Worm (Caenorhabditis elegans) whole organism, mixed stage, embryonic: Measurements from ENCODE around the gene F23H12.7.

Experiments
- M03D4.4 ChIP-seq: sonication (generic microtip); optimal IDR thresholded peaks from 2 replicates; lab custom pipeline; 2017; ENCODE audit warnings: mild to moderate bottlenecking, missing genetic modification characterization, missing compliant biosample characterization
- bed-3 ChIP-seq: fragments of 200-800 bp; sonication (Bioruptor generic); optimal IDR thresholded peaks from 3 replicates; lab custom pipeline; 2018; ENCODE audit warnings: mild to moderate bottlenecking, missing genetic modification characterization, moderate library complexity, missing compliant biosample characterization
- blmp-1 ChIP-seq: fragments of 150-350 bp; optimal IDR thresholded peaks from 2 replicates; lab custom pipeline; 2014; ENCODE audit warnings: missing biosample characterization, missing genetic modification characterization
- ceh-39 ChIP-seq: fragments of 150-350 bp; optimal IDR thresholded peaks from 2 replicates; lab custom pipeline; 2014; ENCODE audit warnings: missing biosample characterization, missing genetic modification characterization
- ceh-43 ChIP-seq: fragments of 200-800 bp; sonication (Bioruptor generic); optimal IDR thresholded peaks from 2 replicates; lab custom pipeline; 2018; ENCODE audit warnings: mild to moderate bottlenecking, missing genetic modification characterization, moderate library complexity, missing compliant biosample characterization
- ceh-83 ChIP-seq: fragments of 200-800 bp; sonication (Bioruptor generic); optimal IDR thresholded peaks from 2 replicates; lab custom pipeline; 2018; ENCODE audit warnings: mild to moderate bottlenecking, missing genetic modification characterization, missing compliant biosample characterization
- ces-1 ChIP-seq: fragments of 150-350 bp; optimal IDR thresholded peaks from 2 replicates; lab custom pipeline; 2014; ENCODE audit warnings: missing biosample characterization, missing genetic modification reagents, missing genetic modification characterization
- cnd-1 ChIP-seq: fragments of 200-800 bp; sonication (Bioruptor generic); optimal IDR thresholded peaks from 2 replicates; lab custom pipeline; 2018; ENCODE audit warnings: mild to moderate bottlenecking, missing genetic modification characterization, missing compliant biosample characterization
- drap-1 ChIP-seq: fragments of 200-800 bp; sonication (Bioruptor generic); optimal IDR thresholded peaks from 3 replicates; lab custom pipeline; 2018; ENCODE audit warnings: mild to moderate bottlenecking, missing genetic modification characterization, missing compliant biosample characterization
- elt-1 ChIP-seq: sonication (generic microtip); optimal IDR thresholded peaks from 2 replicates; lab custom pipeline; 2017; ENCODE audit warnings: missing genetic modification characterization, mild to moderate bottlenecking, missing compliant biosample characterization, antibody characterized with exemption, moderate library complexity, borderline replicate concordance; ENCODE audit not compliant: insufficient read depth
- elt-3 ChIP-seq: fragments of 150-350 bp; optimal IDR thresholded peaks from 2 replicates; lab custom pipeline; 2014; ENCODE audit warnings: missing biosample characterization, missing genetic modification characterization
- flh-1 ChIP-seq: fragments of 200-800 bp; sonication (Bioruptor generic); optimal IDR thresholded peaks from 2 replicates; lab custom pipeline; 2018; ENCODE audit warnings: mild to moderate bottlenecking, missing genetic modification characterization, moderate library complexity, missing compliant biosample characterization
- ham-2 ChIP-seq: fragments of 200-800 bp; sonication (Bioruptor generic); optimal IDR thresholded peaks from 2 replicates; lab custom pipeline; 2018; ENCODE audit warnings: mild to moderate bottlenecking, missing genetic modification characterization, missing compliant biosample characterization
- hlh-1 ChIP-seq: fragments of 150-350 bp; optimal IDR thresholded peaks from 2 replicates; lab custom pipeline; 2014; ENCODE audit warnings: missing biosample characterization, missing genetic modification reagents, missing genetic modification characterization
- lin-13 ChIP-seq: fragments of 150-350 bp; optimal IDR thresholded peaks from 2 replicates; lab custom pipeline; 2014; ENCODE audit warnings: missing biosample characterization, missing genetic modification characterization
- lin-32 ChIP-seq: fragments of 200-800 bp; sonication (Bioruptor generic); optimal IDR thresholded peaks from 2 replicates; lab custom pipeline; 2018; ENCODE audit warnings: mild to moderate bottlenecking, missing genetic modification characterization, missing compliant biosample characterization
- lsy-2 ChIP-seq: fragments of 150-350 bp; optimal IDR thresholded peaks from 2 replicates; lab custom pipeline; 2014; ENCODE audit warnings: missing biosample characterization, missing genetic modification characterization
- mab-5 ChIP-seq: fragments of 150-350 bp; optimal IDR thresholded peaks from 2 replicates; lab custom pipeline; 2014; ENCODE audit warnings: missing biosample characterization, missing genetic modification characterization
- mep-1 ChIP-seq: fragments of 150-350 bp; optimal IDR thresholded peaks from 2 replicates; lab custom pipeline; 2017; ENCODE audit warnings: missing biosample characterization, missing genetic modification reagents, missing genetic modification characterization, inconsistent platforms
- mls-2 ChIP-seq: sonication (generic microtip); optimal IDR thresholded peaks from 2 replicates; lab custom pipeline; 2016; ENCODE audit warnings: mild to moderate bottlenecking, missing genetic modification characterization, moderate library complexity, missing compliant biosample characterization
- nhr-12 ChIP-seq: fragments of 150-350 bp; optimal IDR thresholded peaks from 2 replicates; lab custom pipeline; 2014; ENCODE audit warnings: missing biosample characterization, missing genetic modification characterization
- nhr-2 ChIP-seq: fragments of 150-350 bp; optimal IDR thresholded peaks from 2 replicates; lab custom pipeline; 2014; ENCODE audit warnings: missing biosample characterization, missing genetic modification characterization
- nhr-237 ChIP-seq: fragments of 150-350 bp; optimal IDR thresholded peaks from 2 replicates; lab custom pipeline; 2014; ENCODE audit warnings: missing biosample characterization, missing genetic modification characterization
- nhr-28 ChIP-seq: fragments of 150-350 bp; optimal IDR thresholded peaks from 2 replicates; lab custom pipeline; 2014; ENCODE audit warnings: missing biosample characterization, missing genetic modification characterization
- nhr-76 ChIP-seq: sonication (generic microtip); optimal IDR thresholded peaks from 2 replicates; lab custom pipeline; 2017; ENCODE audit warnings: missing biosample characterization, missing genetic modification characterization
- pha-4 ChIP-seq: fragments of 150-350 bp; optimal IDR thresholded peaks from 2 replicates; lab custom pipeline; 2018; ENCODE audit warnings: missing biosample characterization, missing genetic modification reagents, missing genetic modification characterization
- sem-2 ChIP-seq: fragments of 200-800 bp; sonication (Bioruptor generic); optimal IDR thresholded peaks from 2 replicates; lab custom pipeline; 2018; ENCODE audit warnings: mild to moderate bottlenecking, missing genetic modification characterization, missing compliant biosample characterization
- snpc-4 ChIP-seq: fragments of 150-350 bp; optimal IDR thresholded peaks from 2 replicates; lab custom pipeline; 2014; ENCODE audit warnings: missing biosample characterization, missing genetic modification characterization
- sptf-1 ChIP-seq: sonication (generic microtip); optimal IDR thresholded peaks from 2 replicates; lab custom pipeline; 2017; ENCODE audit warnings: mild to moderate bottlenecking, missing genetic modification characterization, moderate library complexity, missing compliant biosample characterization
- tbx-8 ChIP-seq: fragments of 200-800 bp; sonication (Bioruptor generic); optimal IDR thresholded peaks from 2 replicates; lab custom pipeline; 2018; ENCODE audit warnings: mild to moderate bottlenecking, missing genetic modification characterization, moderate library complexity, missing compliant biosample characterization
- unc-120 ChIP-seq: sonication (generic microtip); optimal IDR thresholded peaks from 2 replicates; lab custom pipeline; 2017; ENCODE audit warnings: missing genetic modification characterization, missing compliant biosample characterization; ENCODE audit not compliant: poor library complexity, severe bottlenecking
- unc-39 ChIP-seq: fragments of 150-350 bp; optimal IDR thresholded peaks from 2 replicates; lab custom pipeline; 2014; ENCODE audit warnings: missing biosample characterization, missing genetic modification characterization
- unc-62 ChIP-seq: fragments of 150-350 bp; optimal IDR thresholded peaks from 2 replicates; lab custom pipeline; 2014; ENCODE audit warnings: missing biosample characterization, missing genetic modification reagents, missing genetic modification characterization
- zip-8 ChIP-seq: fragments of 150-350 bp; optimal IDR thresholded peaks from 2 replicates; lab custom pipeline; 2014; ENCODE audit warnings: missing biosample characterization, missing genetic modification characterization
- ztf-11 ChIP-seq: fragments of 150-350 bp; optimal IDR thresholded peaks from 2 replicates; lab custom pipeline; 2014; ENCODE audit warnings: missing biosample characterization, missing genetic modification characterization

The F23H12.7 gene

ce11 chrV:12334387-12334786 lies 37.1 kb upstream of the F23H12.7 start:
- TF ChIP-seq lin-32 (GFP tag; lab: Kevin White, UChicago), result no peak
- TF ChIP-seq unc-62 (GFP tag; lab: Kevin White, UChicago), result peak; percentile 10
- TF ChIP-seq, all 35 proteins: peak for 1

ce11 chrV:12337894-12338293 lies 33.6 kb upstream of the F23H12.7 start, which contains the start of gene twk-13:
TSS of gene twk-13 (minus strand) at chrV:12337994.
- TF ChIP-seq lsy-2 (tag; lab: Kevin White, UChicago) (no peak), nhr-28 (no peak), tbx-8 (GFP tag; lab: Kevin White, UChicago) (no peak), blmp-1 (tag; lab: Kevin White, UChicago) (no peak), flh-1 (GFP tag; lab: Kevin White, UChicago) (no peak), mep-1 (tag; lab: Kevin White, UChicago) (no peak), sptf-1 (tag; lab: Kevin White, UChicago) (no peak), nhr-12 (tag; lab: Kevin White, UChicago) (no peak), mab-5 (tag; lab: Kevin White, UChicago) (no peak), M03D4.4 (no peak), sem-2 (no peak), pha-4 (no peak), mls-2 (tag; lab: Kevin White, UChicago) (no peak), elt-3 (no peak)

- TF ChIP-seq nhr-237 (peak; percentile 94), drap-1 (peak; percentile 38), snpc-4 (tag; lab: Kevin White, UChicago) (no peak), zip-8 (tag; lab: Kevin White, UChicago) (no peak), blmp-1 (tag; lab: Kevin White, UChicago) (no peak), mls-2 (tag; lab: Kevin White, UChicago) (peak; percentile 79), nhr-76 (tag; lab: Kevin White, UChicago) (no peak), M03D4.4 (peak; percentile 65), elt-1 (tag; lab: Kevin White, UChicago) (peak; percentile 5), ceh-83 (GFP tag; lab: Kevin White, UChicago) (peak; percentile 58), ztf-11 (tag; lab: Kevin White, UChicago) (peak; percentile 24), ceh-43 (GFP tag; lab: Kevin White, UChicago) (peak; percentile 58), sptf-1 (tag; lab: Kevin White, UChicago) (peak; percentile 86), nhr-2 (peak; percentile 31), bed-3 (GFP tag; lab: Kevin White, UChicago) (peak; percentile 30), nhr-12 (tag; lab: Kevin White, UChicago) (no peak), ham-2 (GFP tag; lab: Kevin White, UChicago) (no peak), nhr-28 (no peak), unc-62 (GFP tag; lab: Kevin White, UChicago) (peak; percentile 50), tbx-8 (GFP tag; lab: Kevin White, UChicago) (no peak), pha-4 (peak; percentile 77), cnd-1 (peak; percentile 62), lin-13 (peak; percentile 98), mep-1 (tag; lab: Kevin White, UChicago) (peak; percentile 96), ceh-39 (tag; lab: Kevin White, UChicago) (peak; percentile 47), mab-5 (tag; lab: Kevin White, UChicago) (no peak), elt-3 (no peak), unc-39 (tag; lab: Kevin White, UChicago) (no peak), flh-1 (GFP tag; lab: Kevin White, UChicago) (no peak), lsy-2 (tag; lab: Kevin White, UChicago) (peak; percentile 86), ces-1 (peak; percentile 47), hlh-1 (tag; lab: Kevin White, UChicago) (peak; percentile 32), lin-32 (GFP tag; lab: Kevin White, UChicago) (no peak), sem-2 (peak; percentile 26), unc-120 (tag; lab: Kevin White, UChicago) (peak; percentile 34)
Measured at ce11 chrV:12343419-12343969, 28.0 kb upstream of the F23H12.7 start, which contains the start of gene tomm-20. TSS of gene tomm-20 (minus strand) at chrV:12343469.
